Worm (Caenorhabditis elegans) whole organism, L4 larva: ENCODE data around the gene argn-1.
A peak's percentile ranks its signal among the peaks of the same experiment; 100 is the strongest.

ENCODE experiments used
- R02D3.7 ChIP-seq: fragments of 150-350 bp; sonication (generic microtip); optimal IDR thresholded peaks from 3 replicates; lab custom pipeline; 2014; ENCODE audit warnings: missing biosample characterization, missing genetic modification characterization
- ceh-82 ChIP-seq: sonication (generic microtip); optimal IDR thresholded peaks from 2 replicates; lab custom pipeline; 2017; ENCODE audit warnings: missing biosample characterization, missing genetic modification characterization
- nhr-28 ChIP-seq: fragments of 150-350 bp; optimal IDR thresholded peaks from 2 replicates; lab custom pipeline; 2014; ENCODE audit warnings: missing biosample characterization, missing genetic modification characterization
- pqm-1 ChIP-seq: sonication (generic microtip); optimal IDR thresholded peaks from 2 replicates; lab custom pipeline; 2017; ENCODE audit warnings: missing biosample characterization, missing genetic modification characterization

ce11 chrX:5631626-5632025, 1.8 kb downstream of the argn-1 start, which contains the start of gene T22B7.8:
- peak; percentile 56 for TF ChIP-seq pqm-1 (tag; lab: Kevin White, UChicago)
- TF ChIP-seq ceh-82 = no peak
- no peak for TF ChIP-seq R02D3.7
- TF ChIP-seq nhr-28 = no peak
